Fruit fly (Drosophila melanogaster): ENCODE results near the gene spo.

DNA sequence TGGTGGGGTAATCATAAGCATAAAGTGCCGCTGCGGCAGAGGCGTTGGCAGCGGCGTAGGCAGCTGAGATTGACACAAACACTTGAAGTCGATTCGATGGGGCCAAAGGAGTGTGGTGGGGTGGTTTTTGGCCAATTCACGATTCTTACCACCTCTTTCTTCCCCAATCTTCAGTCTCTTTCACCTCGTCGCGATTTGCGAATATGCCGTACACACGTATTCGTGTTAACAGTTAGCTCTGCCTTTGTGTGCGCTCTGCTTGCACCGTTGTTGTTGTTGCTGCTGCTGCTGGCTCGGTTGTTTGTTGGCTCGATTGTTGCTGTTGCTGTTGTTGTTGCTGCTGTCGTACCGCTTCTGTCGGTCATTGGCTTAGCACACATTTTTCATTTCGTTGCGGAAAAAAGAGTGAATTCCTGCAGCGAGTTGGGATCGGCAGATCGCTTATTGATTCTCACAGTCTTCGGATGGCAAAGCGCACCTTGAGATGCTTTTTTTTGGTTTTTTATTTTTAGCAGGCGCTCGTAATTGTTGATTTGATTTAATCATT is 32.8 kb upstream of the spo start:
- TF ChIP-seq usp (GFP tag; optimal IDR thresholded peaks at IDR 0.05) (no peak), Dll (optimal IDR thresholded peaks at IDR 0.05) (no peak), pan (optimal IDR thresholded peaks at IDR 0.05) (no peak), psq (optimal IDR thresholded peaks at IDR 0.05) (no peak), CG8478 (optimal IDR thresholded peaks at IDR 0.05) (no peak)
